Worm (Caenorhabditis elegans) whole organism, L3 larva: Measurements from ENCODE around the gene acs-1.

Experiments
- R02D3.7 ChIP-seq: fragments of 150-350 bp; optimal IDR thresholded peaks from 2 replicates; lab custom pipeline; 2014; ENCODE audit warnings: missing biosample characterization, missing genetic modification characterization
- ZK546.5 ChIP-seq: sonication (generic microtip); optimal IDR thresholded peaks from 2 replicates; lab custom pipeline; 2017; ENCODE audit warnings: missing biosample characterization, missing genetic modification characterization
- ama-1 ChIP-seq: fragments of 150-350 bp; optimal IDR thresholded peaks from 2 replicates; lab custom pipeline; 2018
- ceh-16 ChIP-seq: sonication (generic microtip); optimal IDR thresholded peaks from 2 replicates; lab custom pipeline; 2017; ENCODE audit warnings: missing biosample characterization, missing genetic modification characterization
- ceh-82 ChIP-seq: fragments of 150-350 bp; optimal IDR thresholded peaks from 2 replicates; lab custom pipeline; 2014; ENCODE audit warnings: missing biosample characterization, missing genetic modification characterization
- ceh-9 ChIP-seq: sonication (generic microtip); optimal IDR thresholded peaks from 2 replicates; lab custom pipeline; 2018; ENCODE audit warnings: missing biosample characterization, missing genetic modification characterization
- daf-12 ChIP-seq: fragments of 150-350 bp; optimal IDR thresholded peaks from 2 replicates; lab custom pipeline; 2014; ENCODE audit warnings: missing biosample characterization, missing genetic modification reagents, missing genetic modification characterization
- elt-1 ChIP-seq: fragments of 150-350 bp; optimal IDR thresholded peaks from 2 replicates; lab custom pipeline; 2014; ENCODE audit warnings: missing biosample characterization, missing genetic modification characterization
- elt-2 ChIP-seq: sonication (generic microtip); optimal IDR thresholded peaks from 2 replicates; lab custom pipeline; 2016; ENCODE audit warnings: missing genetic modification reagents, mild to moderate bottlenecking, missing genetic modification characterization, missing compliant biosample characterization
- elt-3 ChIP-seq, 3 experiments: fragments of 150-350 bp in 1 of 3; sonication (generic microtip) in 2 of 3; optimal IDR thresholded peaks; 2 replicates in 2 of 3; 4 replicates in 1 of 3; lab custom pipeline; 2014 to 2017; ENCODE audit warnings: missing biosample characterization in 3 of 3, missing genetic modification characterization in 3 of 3
- eor-1 ChIP-seq, 2 experiments: fragments of 150-350 bp; optimal IDR thresholded peaks; 2 replicates each; lab custom pipeline; 2014 to 2018; ENCODE audit warnings: missing biosample characterization in 2 of 2, missing genetic modification characterization in 2 of 2
- fkh-10 ChIP-seq: sonication (generic microtip); optimal IDR thresholded peaks from 2 replicates; lab custom pipeline; 2017; ENCODE audit warnings: missing biosample characterization, missing genetic modification reagents, missing genetic modification characterization
- fkh-2 ChIP-seq: fragments of 150-350 bp; optimal IDR thresholded peaks from 2 replicates; lab custom pipeline; 2014; ENCODE audit warnings: missing biosample characterization, missing genetic modification reagents, missing genetic modification characterization
- fos-1 ChIP-seq: fragments of 150-350 bp; optimal IDR thresholded peaks from 2 replicates; lab custom pipeline; 2014; ENCODE audit warnings: missing biosample characterization, missing genetic modification characterization
- hmg-11 ChIP-seq: sonication (generic microtip); optimal IDR thresholded peaks from 2 replicates; lab custom pipeline; 2016; ENCODE audit warnings: missing genetic modification characterization, missing compliant biosample characterization
- jun-1 ChIP-seq: fragments of 150-350 bp; optimal IDR thresholded peaks from 2 replicates; lab custom pipeline; 2014; ENCODE audit warnings: missing biosample characterization, missing genetic modification reagents, missing genetic modification characterization
- lin-15B ChIP-seq: fragments of 150-350 bp; optimal IDR thresholded peaks from 2 replicates; lab custom pipeline; 2014; ENCODE audit warnings: missing biosample characterization, missing genetic modification characterization
- lin-39 ChIP-seq: fragments of 150-350 bp; optimal IDR thresholded peaks from 2 replicates; lab custom pipeline; 2018; ENCODE audit warnings: missing biosample characterization, missing genetic modification reagents, missing genetic modification characterization
- lsy-12 ChIP-seq: sonication (generic microtip); optimal IDR thresholded peaks from 2 replicates; lab custom pipeline; 2016; ENCODE audit warnings: mild to moderate bottlenecking, missing genetic modification characterization, missing compliant biosample characterization
- mdl-1 ChIP-seq: fragments of 150-350 bp; optimal IDR thresholded peaks from 2 replicates; lab custom pipeline; 2014; ENCODE audit warnings: missing biosample characterization, missing genetic modification characterization
- mml-1 ChIP-seq: fragments of 150-350 bp; sonication (generic microtip); optimal IDR thresholded peaks from 3 replicates; lab custom pipeline; 2014; ENCODE audit warnings: missing biosample characterization, missing genetic modification characterization
- nfya-1 ChIP-seq: sonication (generic microtip); optimal IDR thresholded peaks from 2 replicates; lab custom pipeline; 2017; ENCODE audit warnings: missing genetic modification characterization, mild to moderate bottlenecking, missing compliant biosample characterization, antibody characterized with exemption, moderate library complexity; ENCODE audit not compliant: insufficient read depth
- nhr-11 ChIP-seq: fragments of 150-350 bp; optimal IDR thresholded peaks from 2 replicates; lab custom pipeline; 2014; ENCODE audit warnings: missing biosample characterization, missing genetic modification characterization
- nhr-12 ChIP-seq: fragments of 150-350 bp; optimal IDR thresholded peaks from 2 replicates; lab custom pipeline; 2014; ENCODE audit warnings: missing biosample characterization, missing genetic modification characterization
- nhr-23 ChIP-seq: fragments of 150-350 bp; optimal IDR thresholded peaks from 2 replicates; lab custom pipeline; 2014; ENCODE audit warnings: missing biosample characterization, missing genetic modification reagents, missing genetic modification characterization
- nhr-237 ChIP-seq: fragments of 150-350 bp; optimal IDR thresholded peaks from 2 replicates; lab custom pipeline; 2014; ENCODE audit warnings: missing biosample characterization, missing genetic modification characterization
- nhr-28 ChIP-seq: fragments of 150-350 bp; optimal IDR thresholded peaks from 2 replicates; lab custom pipeline; 2014; ENCODE audit warnings: missing biosample characterization, missing genetic modification characterization
- nhr-43 ChIP-seq: sonication (generic microtip); optimal IDR thresholded peaks from 2 replicates; lab custom pipeline; 2016; ENCODE audit warnings: mild to moderate bottlenecking, missing genetic modification characterization, missing compliant biosample characterization; ENCODE audit not compliant: poor library complexity, severe bottlenecking
- nhr-67 ChIP-seq: fragments of 150-350 bp; optimal IDR thresholded peaks from 2 replicates; lab custom pipeline; 2014; ENCODE audit warnings: missing biosample characterization, missing genetic modification characterization
- nhr-76 ChIP-seq: fragments of 150-350 bp; sonication (generic microtip); optimal IDR thresholded peaks from 5 replicates; lab custom pipeline; 2014; ENCODE audit warnings: missing biosample characterization, missing genetic modification characterization
- nhr-77 ChIP-seq: fragments of 150-350 bp; optimal IDR thresholded peaks from 2 replicates; lab custom pipeline; 2014; ENCODE audit warnings: missing biosample characterization, missing genetic modification characterization
- pqm-1 ChIP-seq: fragments of 150-350 bp; optimal IDR thresholded peaks from 2 replicates; lab custom pipeline; 2017; ENCODE audit warnings: missing biosample characterization, missing genetic modification characterization, inconsistent platforms
- sea-2 ChIP-seq: fragments of 150-350 bp; sonication (generic microtip); optimal IDR thresholded peaks from 4 replicates; lab custom pipeline; 2014; ENCODE audit warnings: missing biosample characterization, missing genetic modification reagents, missing genetic modification characterization
- skn-1 ChIP-seq: fragments of 150-350 bp; optimal IDR thresholded peaks from 2 replicates; lab custom pipeline; 2014; ENCODE audit warnings: missing biosample characterization, missing genetic modification characterization
- tbx-2 ChIP-seq: sonication (generic microtip); optimal IDR thresholded peaks from 2 replicates; lab custom pipeline; 2016; ENCODE audit warnings: mild to moderate bottlenecking, missing genetic modification characterization, missing compliant biosample characterization
- unc-39 ChIP-seq: sonication (generic microtip); optimal IDR thresholded peaks from 4 replicates; lab custom pipeline; 2017; ENCODE audit warnings: missing biosample characterization, missing genetic modification characterization
- unc-62 ChIP-seq: fragments of 150-350 bp; sonication (generic microtip); optimal IDR thresholded peaks from 4 replicates; lab custom pipeline; 2014; ENCODE audit warnings: missing biosample characterization, missing genetic modification reagents, missing genetic modification characterization
- zag-1 ChIP-seq: fragments of 150-350 bp; optimal IDR thresholded peaks from 2 replicates; lab custom pipeline; 2014; ENCODE audit warnings: missing biosample characterization, missing genetic modification characterization
- ztf-11 ChIP-seq: fragments of 150-350 bp; optimal IDR thresholded peaks from 2 replicates; lab custom pipeline; 2014; ENCODE audit warnings: missing biosample characterization, missing genetic modification characterization
- ztf-4 ChIP-seq: fragments of 150-350 bp; optimal IDR thresholded peaks from 2 replicates; lab custom pipeline; 2014; ENCODE audit warnings: missing biosample characterization, missing genetic modification characterization

acs-1 gene

ce11 chrV:6492497-6492896, 32.3 kb upstream of the acs-1 start:
- TF ChIP-seq nhr-12 (no peak), nhr-237 (tag; lab: Kevin White, UChicago) (no peak), fos-1 (tag; lab: Kevin White, UChicago) (no peak), nfya-1 (no peak), ztf-4 (tag; lab: Kevin White, UChicago) (no peak), hmg-11 (tag; lab: Kevin White, UChicago) (no peak), ceh-82 (tag; lab: Kevin White, UChicago) (no peak), R02D3.7 (no peak), skn-1 (tag; lab: Kevin White, UChicago) (peak; percentile 7), nhr-11 (tag; lab: Kevin White, UChicago) (no peak), ceh-16 (tag; lab: Kevin White, UChicago) (no peak), elt-2 (tag; lab: Kevin White, UChicago) (peak; percentile 87), unc-62 (no peak), zag-1 (tag; lab: Kevin White, UChicago) (no peak), nhr-67 (tag; lab: Kevin White, UChicago) (no peak), pqm-1 (peak; percentile 33), nhr-28 (tag; lab: Kevin White, UChicago) (no peak), daf-12 (tag; lab: Kevin White, UChicago) (no peak), elt-3 (tag; optimal IDR thresholded peaks at IDR 0.05; lab: Kevin White, UChicago) (no peak), mdl-1 (no peak)

ce11 chrV:6493821-6494220, 31.0 kb upstream of the acs-1 start, which contains the start of gene cpt-6:
cpt-6 (minus strand) TSS chrV:6493921.
- no peak for TF ChIP-seq nhr-12
- TF ChIP-seq nhr-28 (tag; lab: Kevin White, UChicago): no peak
- TF ChIP-seq jun-1: no peak
- TF ChIP-seq ceh-16 (tag; lab: Kevin White, UChicago): no peak
- TF ChIP-seq fkh-10: no peak
- no peak for TF ChIP-seq ztf-4 (tag; lab: Kevin White, UChicago)
- TF ChIP-seq eor-1 (tag; optimal IDR thresholded peaks at IDR 0.05; lab: Kevin White, UChicago): no peak
- TF ChIP-seq ceh-82 (tag; lab: Kevin White, UChicago): no peak
- TF ChIP-seq nhr-237 (tag; lab: Kevin White, UChicago): no peak
- TF ChIP-seq ama-1 (lab: Kevin White, UChicago): no peak
- TF ChIP-seq ceh-9 (tag; lab: Kevin White, UChicago): no peak
- no peak for TF ChIP-seq lin-15B (tag; lab: Kevin White, UChicago)
- TF ChIP-seq elt-1 (tag; lab: Kevin White, UChicago): no peak
- no peak for TF ChIP-seq sea-2 (GFP tag; lab: Kevin White, UChicago)
- TF ChIP-seq ZK546.5 (tag; lab: Kevin White, UChicago): no peak
- TF ChIP-seq unc-39 (tag; lab: Kevin White, UChicago): no peak
- no peak for TF ChIP-seq daf-12 (tag; lab: Kevin White, UChicago)
- TF ChIP-seq, all 47 proteins: peak for 0

ce11 chrV:6495353-6495752, 29.4 kb upstream of the acs-1 start:
- TF ChIP-seq ZK546.5 (tag; lab: Kevin White, UChicago) (no peak), nhr-77 (tag; lab: Kevin White, UChicago) (no peak), hmg-11 (tag; lab: Kevin White, UChicago) (no peak), ztf-11 (no peak), nhr-11 (tag; lab: Kevin White, UChicago) (no peak), skn-1 (tag; lab: Kevin White, UChicago) (no peak), lin-39 (tag; lab: Kevin White, UChicago) (no peak), nhr-237 (tag; lab: Kevin White, UChicago) (no peak), lin-15B (tag; lab: Kevin White, UChicago) (no peak), nhr-43 (tag; lab: Kevin White, UChicago) (no peak), jun-1 (no peak), elt-3 (tag; optimal IDR thresholded peaks at IDR 0.05; lab: Kevin White, UChicago) (no peak), mml-1 (no peak), R02D3.7 (no peak), nhr-76 (tag; lab: Kevin White, UChicago) (no peak), fos-1 (tag; lab: Kevin White, UChicago) (no peak), elt-1 (tag; lab: Kevin White, UChicago) (no peak), sea-2 (GFP tag; lab: Kevin White, UChicago) (no peak)
- TF ChIP-seq, all 47 proteins: peak for 0

- no peak for TF ChIP-seq ztf-4 (tag; lab: Kevin White, UChicago)
- no peak for TF ChIP-seq tbx-2
- no peak for TF ChIP-seq unc-62
- TF ChIP-seq lin-39 (tag; lab: Kevin White, UChicago): no peak
- no peak for TF ChIP-seq mml-1
- no peak for TF ChIP-seq nhr-23 (tag; lab: Kevin White, UChicago)
- no peak for TF ChIP-seq elt-2 (tag; lab: Kevin White, UChicago)
- no peak for TF ChIP-seq nhr-28 (tag; lab: Kevin White, UChicago)
- TF ChIP-seq eor-1 (tag; optimal IDR thresholded peaks at IDR 0.05; lab: Kevin White, UChicago): no peak
- TF ChIP-seq lsy-12 (tag; lab: Kevin White, UChicago): no peak
- TF ChIP-seq sea-2 (GFP tag; lab: Kevin White, UChicago): no peak
- no peak for TF ChIP-seq mdl-1
- TF ChIP-seq nhr-237 (tag; lab: Kevin White, UChicago): no peak
- no peak for TF ChIP-seq fkh-2 (tag; lab: Kevin White, UChicago)
- TF ChIP-seq nhr-67 (tag; lab: Kevin White, UChicago): no peak
- no peak for TF ChIP-seq lin-15B (tag; lab: Kevin White, UChicago)
- no peak for TF ChIP-seq nhr-76 (tag; lab: Kevin White, UChicago)
- TF ChIP-seq ZK546.5 (tag; lab: Kevin White, UChicago): no peak
Measured at ce11 chrV:6496611-6497158, 28.1 kb upstream of the acs-1 start, which contains the start of gene dgtr-1. dgtr-1 (plus strand) TSS chrV:6497108.
